Worm (Caenorhabditis elegans) whole organism, L3 larva: ENCODE data around the gene hst-2.

Experiments used
- R02D3.7 ChIP-seq: fragments of 150-350 bp; optimal IDR thresholded peaks from 2 replicates; lab custom pipeline; 2014; ENCODE audit warnings: missing biosample characterization, missing genetic modification characterization
- ZK546.5 ChIP-seq: sonication (generic microtip); optimal IDR thresholded peaks from 2 replicates; lab custom pipeline; 2017; ENCODE audit warnings: missing biosample characterization, missing genetic modification characterization
- aly-2 ChIP-seq: fragments of 150-350 bp; optimal IDR thresholded peaks from 2 replicates; lab custom pipeline; 2014; ENCODE audit warnings: missing biosample characterization, missing genetic modification characterization
- ceh-28 ChIP-seq: fragments of 150-350 bp; optimal IDR thresholded peaks from 2 replicates; lab custom pipeline; 2014; ENCODE audit warnings: missing biosample characterization, missing genetic modification reagents, missing genetic modification characterization
- ceh-82 ChIP-seq: fragments of 150-350 bp; optimal IDR thresholded peaks from 2 replicates; lab custom pipeline; 2014; ENCODE audit warnings: missing biosample characterization, missing genetic modification characterization
- ceh-9 ChIP-seq: sonication (generic microtip); optimal IDR thresholded peaks from 2 replicates; lab custom pipeline; 2018; ENCODE audit warnings: missing biosample characterization, missing genetic modification characterization
- daf-12 ChIP-seq: fragments of 150-350 bp; optimal IDR thresholded peaks from 2 replicates; lab custom pipeline; 2014; ENCODE audit warnings: missing biosample characterization, missing genetic modification reagents, missing genetic modification characterization
- egl-27 ChIP-seq: sonication (generic microtip); optimal IDR thresholded peaks from 4 replicates; lab custom pipeline; 2017; ENCODE audit warnings: missing biosample characterization, missing genetic modification reagents, missing genetic modification characterization
- egl-5 ChIP-seq: fragments of 150-350 bp; optimal IDR thresholded peaks from 2 replicates; lab custom pipeline; 2017; ENCODE audit warnings: missing biosample characterization, missing genetic modification reagents, missing genetic modification characterization, inconsistent platforms
- elt-2 ChIP-seq: sonication (generic microtip); optimal IDR thresholded peaks from 2 replicates; lab custom pipeline; 2016; ENCODE audit warnings: missing genetic modification reagents, mild to moderate bottlenecking, missing genetic modification characterization, missing compliant biosample characterization
- eor-1 ChIP-seq, 2 experiments: fragments of 150-350 bp; optimal IDR thresholded peaks; 2 replicates each; lab custom pipeline; 2014 to 2018; ENCODE audit warnings: missing biosample characterization in 2 of 2, missing genetic modification characterization in 2 of 2
- fkh-2 ChIP-seq: fragments of 150-350 bp; optimal IDR thresholded peaks from 2 replicates; lab custom pipeline; 2014; ENCODE audit warnings: missing biosample characterization, missing genetic modification reagents, missing genetic modification characterization
- fos-1 ChIP-seq: fragments of 150-350 bp; optimal IDR thresholded peaks from 2 replicates; lab custom pipeline; 2014; ENCODE audit warnings: missing biosample characterization, missing genetic modification characterization
- hmg-11 ChIP-seq: sonication (generic microtip); optimal IDR thresholded peaks from 2 replicates; lab custom pipeline; 2016; ENCODE audit warnings: missing genetic modification characterization, missing compliant biosample characterization
- lin-15B ChIP-seq: fragments of 150-350 bp; optimal IDR thresholded peaks from 2 replicates; lab custom pipeline; 2014; ENCODE audit warnings: missing biosample characterization, missing genetic modification characterization
- lin-39 ChIP-seq: fragments of 150-350 bp; optimal IDR thresholded peaks from 2 replicates; lab custom pipeline; 2018; ENCODE audit warnings: missing biosample characterization, missing genetic modification reagents, missing genetic modification characterization
- lsy-12 ChIP-seq: sonication (generic microtip); optimal IDR thresholded peaks from 2 replicates; lab custom pipeline; 2016; ENCODE audit warnings: mild to moderate bottlenecking, missing genetic modification characterization, missing compliant biosample characterization
- mdl-1 ChIP-seq: fragments of 150-350 bp; optimal IDR thresholded peaks from 2 replicates; lab custom pipeline; 2014; ENCODE audit warnings: missing biosample characterization, missing genetic modification characterization
- mml-1 ChIP-seq: fragments of 150-350 bp; sonication (generic microtip); optimal IDR thresholded peaks from 3 replicates; lab custom pipeline; 2014; ENCODE audit warnings: missing biosample characterization, missing genetic modification characterization
- nfya-1 ChIP-seq: sonication (generic microtip); optimal IDR thresholded peaks from 2 replicates; lab custom pipeline; 2017; ENCODE audit warnings: missing genetic modification characterization, mild to moderate bottlenecking, missing compliant biosample characterization, antibody characterized with exemption, moderate library complexity; ENCODE audit not compliant: insufficient read depth
- nhr-11 ChIP-seq: fragments of 150-350 bp; optimal IDR thresholded peaks from 2 replicates; lab custom pipeline; 2014; ENCODE audit warnings: missing biosample characterization, missing genetic modification characterization
- nhr-23 ChIP-seq: fragments of 150-350 bp; optimal IDR thresholded peaks from 2 replicates; lab custom pipeline; 2014; ENCODE audit warnings: missing biosample characterization, missing genetic modification reagents, missing genetic modification characterization
- nhr-25 ChIP-seq: sonication (generic microtip); optimal IDR thresholded peaks from 2 replicates; lab custom pipeline; 2017; ENCODE audit warnings: missing biosample characterization, missing genetic modification characterization
- nhr-28 ChIP-seq: fragments of 150-350 bp; optimal IDR thresholded peaks from 2 replicates; lab custom pipeline; 2014; ENCODE audit warnings: missing biosample characterization, missing genetic modification characterization
- nhr-43 ChIP-seq: sonication (generic microtip); optimal IDR thresholded peaks from 2 replicates; lab custom pipeline; 2016; ENCODE audit warnings: mild to moderate bottlenecking, missing genetic modification characterization, missing compliant biosample characterization; ENCODE audit not compliant: poor library complexity, severe bottlenecking
- nhr-67 ChIP-seq: fragments of 150-350 bp; optimal IDR thresholded peaks from 2 replicates; lab custom pipeline; 2014; ENCODE audit warnings: missing biosample characterization, missing genetic modification characterization
- pha-4 ChIP-seq: fragments of 150-350 bp; optimal IDR thresholded peaks from 2 replicates; lab custom pipeline; 2014; ENCODE audit warnings: missing biosample characterization, missing genetic modification reagents, missing genetic modification characterization
- pqm-1 ChIP-seq: fragments of 150-350 bp; optimal IDR thresholded peaks from 2 replicates; lab custom pipeline; 2017; ENCODE audit warnings: missing biosample characterization, missing genetic modification characterization, inconsistent platforms
- skn-1 ChIP-seq: fragments of 150-350 bp; optimal IDR thresholded peaks from 2 replicates; lab custom pipeline; 2014; ENCODE audit warnings: missing biosample characterization, missing genetic modification characterization
- tbx-2 ChIP-seq: sonication (generic microtip); optimal IDR thresholded peaks from 2 replicates; lab custom pipeline; 2016; ENCODE audit warnings: mild to moderate bottlenecking, missing genetic modification characterization, missing compliant biosample characterization
- unc-39 ChIP-seq: sonication (generic microtip); optimal IDR thresholded peaks from 4 replicates; lab custom pipeline; 2017; ENCODE audit warnings: missing biosample characterization, missing genetic modification characterization
- unc-62 ChIP-seq: fragments of 150-350 bp; sonication (generic microtip); optimal IDR thresholded peaks from 4 replicates; lab custom pipeline; 2014; ENCODE audit warnings: missing biosample characterization, missing genetic modification reagents, missing genetic modification characterization
- ztf-11 ChIP-seq: fragments of 150-350 bp; optimal IDR thresholded peaks from 2 replicates; lab custom pipeline; 2014; ENCODE audit warnings: missing biosample characterization, missing genetic modification characterization
- ztf-4 ChIP-seq: fragments of 150-350 bp; optimal IDR thresholded peaks from 2 replicates; lab custom pipeline; 2014; ENCODE audit warnings: missing biosample characterization, missing genetic modification characterization

hst-2 gene

DNA sequence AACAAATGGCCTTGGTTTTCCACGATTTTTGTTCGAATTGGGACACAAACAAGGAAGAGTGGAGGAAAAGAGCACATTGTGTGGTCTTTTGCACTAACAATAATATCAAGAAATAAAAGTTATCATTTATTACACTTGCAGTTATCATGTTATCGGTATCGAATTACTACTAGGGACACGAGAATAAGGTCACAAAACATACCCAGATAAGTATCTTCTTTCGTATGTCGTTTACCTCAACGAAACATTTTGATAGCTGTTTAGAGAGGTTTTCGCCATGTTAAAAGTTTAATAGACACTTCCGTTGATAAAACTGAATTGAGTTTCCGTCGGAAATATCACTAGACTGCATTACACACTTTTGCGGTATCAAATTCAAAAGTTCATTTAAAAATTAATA is 44.0 kb upstream of the hst-2 start:
- TF ChIP-seq ceh-82 (tag; lab: Kevin White, UChicago) (no peak), elt-2 (tag; lab: Kevin White, UChicago) (peak; percentile 42), pqm-1 (tag; lab: Kevin White, UChicago) (peak; percentile 19)

DNA sequence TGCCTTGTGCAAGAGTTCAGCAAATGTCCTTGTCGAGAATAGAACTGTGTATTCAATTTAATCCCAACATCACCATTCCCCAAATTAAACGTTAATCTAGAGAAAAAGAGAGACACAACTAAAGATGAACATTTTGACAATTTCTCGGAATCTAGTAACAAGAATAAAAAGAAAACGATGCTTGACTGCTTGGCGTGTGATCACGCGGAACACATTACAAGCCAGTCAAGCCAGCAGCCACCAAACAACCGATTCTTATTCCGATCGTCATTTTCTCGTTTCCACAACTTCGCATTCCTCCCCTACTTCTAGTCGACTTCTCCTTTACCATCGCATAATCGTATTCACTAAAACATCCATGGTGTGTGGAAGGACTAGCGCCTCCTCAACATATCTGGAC is 42.4 kb upstream of the hst-2 start:
- TF ChIP-seq nhr-28 (tag; lab: Kevin White, UChicago) (no peak), aly-2 (no peak), nhr-23 (tag; lab: Kevin White, UChicago) (peak; percentile 25), egl-5 (tag; lab: Kevin White, UChicago) (peak; percentile 19), unc-39 (tag; lab: Kevin White, UChicago) (no peak)

DNA sequence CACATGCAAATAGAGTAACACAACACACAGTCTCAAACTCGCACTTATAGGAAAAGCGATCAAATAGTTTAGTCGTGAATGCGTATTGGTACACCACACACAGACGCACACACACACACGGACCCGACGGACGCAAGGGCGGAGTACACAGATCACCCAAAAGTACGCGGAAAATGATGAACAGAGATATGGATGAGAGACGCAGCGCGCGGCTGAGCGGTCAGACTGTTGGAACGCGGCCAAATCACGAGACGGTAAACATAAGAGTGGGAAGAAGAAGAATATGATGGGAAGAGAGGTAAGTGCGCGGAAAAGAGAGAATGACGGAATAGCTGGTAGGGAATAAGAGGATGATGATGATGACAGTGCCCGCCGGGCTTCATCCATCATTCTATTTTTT is 41.1 kb upstream of the hst-2 start:
- TF ChIP-seq nhr-43, result peak; percentile 82
- no peak for TF ChIP-seq elt-2 (tag; lab: Kevin White, UChicago)
- no peak for TF ChIP-seq unc-62
- no peak for TF ChIP-seq ceh-9
- no peak for TF ChIP-seq eor-1 (tag; optimal IDR thresholded peaks at IDR 0.05; lab: Kevin White, UChicago)
- peak; percentile 9 for TF ChIP-seq lin-15B (tag; lab: Kevin White, UChicago)
- TF ChIP-seq mdl-1 (tag; lab: Kevin White, UChicago), result no peak
- TF ChIP-seq nhr-25, result peak; percentile 67
- no peak for TF ChIP-seq aly-2
- TF ChIP-seq nhr-11, result no peak
- peak; percentile 43 for TF ChIP-seq tbx-2 (tag; lab: Kevin White, UChicago)
- TF ChIP-seq fos-1, result no peak
- TF ChIP-seq nhr-67, result no peak
- no peak for TF ChIP-seq R02D3.7 (tag; lab: Kevin White, UChicago)
- peak; percentile 87 for TF ChIP-seq nhr-23 (tag; lab: Kevin White, UChicago)
- no peak for TF ChIP-seq ztf-4 (tag; lab: Kevin White, UChicago)
- TF ChIP-seq ZK546.5 (tag; lab: Kevin White, UChicago), result no peak
- TF ChIP-seq nfya-1 (tag; lab: Kevin White, UChicago), result peak; percentile 30
- no peak for TF ChIP-seq ztf-11 (tag; lab: Kevin White, UChicago)
- no peak for TF ChIP-seq egl-27 (tag; lab: Kevin White, UChicago)
- no peak for TF ChIP-seq egl-5 (tag; lab: Kevin White, UChicago)
- no peak for TF ChIP-seq pqm-1 (tag; lab: Kevin White, UChicago)
- TF ChIP-seq mml-1 (tag; lab: Kevin White, UChicago), result no peak
- TF ChIP-seq pha-4 (tag; lab: Kevin White, UChicago), result peak; percentile 49
- TF ChIP-seq skn-1 (tag; lab: Kevin White, UChicago), result no peak

DNA sequence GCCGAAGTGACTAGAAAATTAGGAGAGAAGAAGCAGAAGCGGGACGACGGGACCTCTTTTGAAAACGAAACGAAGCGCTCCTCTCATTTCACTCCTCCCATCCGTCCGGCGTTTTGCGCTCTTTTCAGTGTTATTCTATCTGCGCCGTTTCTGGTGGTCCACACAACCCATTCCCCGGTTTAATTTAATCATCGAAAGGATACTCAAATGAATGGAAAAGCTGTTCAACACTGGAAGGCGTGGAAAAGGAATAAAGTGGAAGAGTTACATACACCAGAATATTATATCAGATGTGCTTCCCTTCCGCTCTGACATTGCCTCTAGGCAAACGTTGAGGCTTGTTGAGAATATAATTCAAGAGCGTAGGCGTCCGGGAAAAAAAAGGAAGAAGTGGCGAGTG is 38.1 kb upstream of the hst-2 start:
- no peak for TF ChIP-seq lin-39 (tag; lab: Kevin White, UChicago)
- no peak for TF ChIP-seq nhr-11
- TF ChIP-seq hmg-11 (tag; lab: Kevin White, UChicago), result peak; percentile 13
- TF ChIP-seq ceh-28 (tag; lab: Kevin White, UChicago), result no peak
- no peak for TF ChIP-seq ztf-11 (tag; lab: Kevin White, UChicago)
- TF ChIP-seq fkh-2, result no peak

DNA sequence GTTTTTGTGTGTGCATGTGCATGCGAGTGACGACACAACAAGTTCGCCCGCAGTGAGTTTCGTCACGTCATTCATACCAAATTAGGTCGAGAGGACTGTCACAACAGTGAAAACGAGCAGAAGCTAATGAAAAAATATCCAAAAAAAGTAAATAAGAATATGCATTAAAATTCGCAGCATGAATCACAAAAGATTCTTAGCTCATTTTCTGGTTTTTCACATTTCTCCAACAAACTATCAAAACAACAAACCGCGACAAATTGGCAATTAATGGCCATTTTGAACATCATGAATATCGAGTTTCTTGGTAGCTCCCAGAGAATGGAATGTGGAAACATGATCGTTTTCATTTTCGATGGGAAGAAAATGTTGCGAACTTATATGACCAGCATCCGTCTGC is 36.6 kb upstream of the hst-2 start:
- TF ChIP-seq eor-1 (tag; optimal IDR thresholded peaks at IDR 0.05; lab: Kevin White, UChicago) (no peak), lsy-12 (tag; lab: Kevin White, UChicago) (no peak), R02D3.7 (tag; lab: Kevin White, UChicago) (no peak), lin-15B (tag; lab: Kevin White, UChicago) (no peak)

DNA sequence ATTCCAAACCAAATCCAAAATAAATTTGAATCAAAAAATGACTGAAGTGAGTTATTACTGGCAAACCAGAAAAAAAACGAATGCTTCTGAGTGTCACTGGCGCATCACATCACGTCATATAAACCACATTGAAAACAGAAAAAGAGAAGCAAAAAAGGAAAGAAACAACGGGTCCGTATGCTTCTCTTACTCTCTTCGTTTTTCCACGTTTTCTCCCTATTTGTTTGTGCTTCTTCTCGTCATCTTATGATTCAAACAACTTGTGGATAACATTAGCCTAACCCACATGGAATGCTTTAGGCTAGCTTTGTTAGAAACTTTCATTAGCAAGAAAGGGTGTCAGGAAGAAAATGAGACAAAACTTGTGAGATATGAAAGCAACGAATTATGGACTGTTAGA is 34.5 kb upstream of the hst-2 start:
- TF ChIP-seq nhr-67, result no peak
- no peak for TF ChIP-seq nhr-28 (tag; lab: Kevin White, UChicago)
- TF ChIP-seq daf-12 (tag; lab: Kevin White, UChicago), result no peak
- TF ChIP-seq hmg-11 (tag; lab: Kevin White, UChicago), result peak; percentile 14
- no peak for TF ChIP-seq ceh-28 (tag; lab: Kevin White, UChicago)
- TF ChIP-seq skn-1 (tag; lab: Kevin White, UChicago), result no peak
- TF ChIP-seq nfya-1 (tag; lab: Kevin White, UChicago), result peak; percentile 21
